Worm (Caenorhabditis elegans) whole organism, mixed stage, embryonic: Measurements from ENCODE around the gene Y73B6BL.14.

Experiments
- blmp-1 ChIP-seq: fragments of 150-350 bp; optimal IDR thresholded peaks from 2 replicates; lab custom pipeline; 2014; ENCODE audit warnings: missing biosample characterization, missing genetic modification characterization
- ceh-83 ChIP-seq: fragments of 200-800 bp; sonication (Bioruptor generic); optimal IDR thresholded peaks from 2 replicates; lab custom pipeline; 2018; ENCODE audit warnings: mild to moderate bottlenecking, missing genetic modification characterization, missing compliant biosample characterization
- cnd-1 ChIP-seq: fragments of 200-800 bp; sonication (Bioruptor generic); optimal IDR thresholded peaks from 2 replicates; lab custom pipeline; 2018; ENCODE audit warnings: mild to moderate bottlenecking, missing genetic modification characterization, missing compliant biosample characterization
- elt-3 ChIP-seq: fragments of 150-350 bp; optimal IDR thresholded peaks from 2 replicates; lab custom pipeline; 2014; ENCODE audit warnings: missing biosample characterization, missing genetic modification characterization
- lsy-2 ChIP-seq: fragments of 150-350 bp; optimal IDR thresholded peaks from 2 replicates; lab custom pipeline; 2014; ENCODE audit warnings: missing biosample characterization, missing genetic modification characterization
- mep-1 ChIP-seq: fragments of 150-350 bp; optimal IDR thresholded peaks from 2 replicates; lab custom pipeline; 2017; ENCODE audit warnings: missing biosample characterization, missing genetic modification reagents, missing genetic modification characterization, inconsistent platforms
- nhr-237 ChIP-seq: fragments of 150-350 bp; optimal IDR thresholded peaks from 2 replicates; lab custom pipeline; 2014; ENCODE audit warnings: missing biosample characterization, missing genetic modification characterization
- nhr-28 ChIP-seq: fragments of 150-350 bp; optimal IDR thresholded peaks from 2 replicates; lab custom pipeline; 2014; ENCODE audit warnings: missing biosample characterization, missing genetic modification characterization
- nhr-76 ChIP-seq: sonication (generic microtip); optimal IDR thresholded peaks from 2 replicates; lab custom pipeline; 2017; ENCODE audit warnings: missing biosample characterization, missing genetic modification characterization
- sem-2 ChIP-seq: fragments of 200-800 bp; sonication (Bioruptor generic); optimal IDR thresholded peaks from 2 replicates; lab custom pipeline; 2018; ENCODE audit warnings: mild to moderate bottlenecking, missing genetic modification characterization, missing compliant biosample characterization
- snpc-4 ChIP-seq: fragments of 150-350 bp; optimal IDR thresholded peaks from 2 replicates; lab custom pipeline; 2014; ENCODE audit warnings: missing biosample characterization, missing genetic modification characterization
- unc-62 ChIP-seq: fragments of 150-350 bp; optimal IDR thresholded peaks from 2 replicates; lab custom pipeline; 2014; ENCODE audit warnings: missing biosample characterization, missing genetic modification reagents, missing genetic modification characterization

ce11 chrIV:6294081-6294480 is 48.7 kb downstream of the Y73B6BL.14 start, which contains the start of gene hil-2:
- no peak for TF ChIP-seq unc-62 (GFP tag; lab: Kevin White, UChicago)
- TF ChIP-seq sem-2 = no peak
- TF ChIP-seq nhr-237 = no peak
- no peak for TF ChIP-seq nhr-28
- TF ChIP-seq cnd-1 = no peak
- TF ChIP-seq lsy-2 (tag; lab: Kevin White, UChicago) = no peak
- no peak for TF ChIP-seq snpc-4 (tag; lab: Kevin White, UChicago)
- TF ChIP-seq mep-1 (tag; lab: Kevin White, UChicago) = peak; percentile 61
- no peak for TF ChIP-seq elt-3
- TF ChIP-seq nhr-76 (tag; lab: Kevin White, UChicago) = no peak
- TF ChIP-seq blmp-1 (tag; lab: Kevin White, UChicago) = no peak
- TF ChIP-seq ceh-83 (GFP tag; lab: Kevin White, UChicago) = no peak
